Worm (Caenorhabditis elegans): ENCODE measurements around the gene srh-102.

srh-102 gene

DNA sequence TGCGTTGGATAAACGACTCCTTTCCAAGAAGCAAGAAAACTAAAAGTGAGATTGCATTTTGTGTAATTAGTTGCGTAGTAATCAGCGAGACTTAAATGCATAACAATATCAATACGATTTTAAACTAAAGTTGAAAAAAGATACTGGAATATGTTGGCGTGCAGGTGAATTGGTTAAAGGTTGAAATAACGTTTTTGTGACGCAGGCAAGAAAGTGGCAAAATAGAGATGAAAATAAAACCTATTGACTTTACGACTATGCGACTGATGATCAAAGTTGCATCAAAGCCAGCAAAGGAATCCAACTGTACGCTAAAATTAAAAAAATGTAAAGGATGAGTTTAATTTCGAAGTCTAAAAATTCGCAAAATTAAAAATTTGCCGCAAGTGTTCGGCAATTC is at the start of gene srh-102:
Gene srh-102, minus strand, starts transcription at position 101 of the 400 bp plus-strand sequence.
- no peak for TF ChIP-seq ceh-18 (tag; optimal IDR thresholded peaks at IDR 0.05)
- no peak for TF ChIP-seq ceh-14 (tag; optimal IDR thresholded peaks at IDR 0.05)
- no peak for TF ChIP-seq sox-2 (GFP tag; IDR thresholded peaks at IDR 0.05)
- TF ChIP-seq pha-4 (tag; optimal IDR thresholded peaks at IDR 0.05) = no peak
- no peak for TF ChIP-seq fax-1 (tag; optimal IDR thresholded peaks at IDR 0.05)
- TF ChIP-seq gmeb-2 (tag; optimal IDR thresholded peaks at IDR 0.05) = no peak
- no peak for TF ChIP-seq unc-86 (tag; optimal IDR thresholded peaks at IDR 0.05)
- no peak for TF ChIP-seq ceh-30 (tag; optimal IDR thresholded peaks at IDR 0.05)
- no peak for TF ChIP-seq ama-1 (optimal IDR thresholded peaks at IDR 0.05)
- no peak for TF ChIP-seq ceh-22 (tag; optimal IDR thresholded peaks at IDR 0.05)
- no peak for TF ChIP-seq unc-3 (GFP tag; conservative IDR thresholded peaks at IDR 0.05)
- no peak for TF ChIP-seq unc-3 (tag; optimal IDR thresholded peaks at IDR 0.05)
- TF ChIP-seq ttx-3 (tag; optimal IDR thresholded peaks at IDR 0.05) = no peak
- no peak for TF ChIP-seq ceh-6 (GFP tag; optimal IDR thresholded peaks at IDR 0.05)

DNA sequence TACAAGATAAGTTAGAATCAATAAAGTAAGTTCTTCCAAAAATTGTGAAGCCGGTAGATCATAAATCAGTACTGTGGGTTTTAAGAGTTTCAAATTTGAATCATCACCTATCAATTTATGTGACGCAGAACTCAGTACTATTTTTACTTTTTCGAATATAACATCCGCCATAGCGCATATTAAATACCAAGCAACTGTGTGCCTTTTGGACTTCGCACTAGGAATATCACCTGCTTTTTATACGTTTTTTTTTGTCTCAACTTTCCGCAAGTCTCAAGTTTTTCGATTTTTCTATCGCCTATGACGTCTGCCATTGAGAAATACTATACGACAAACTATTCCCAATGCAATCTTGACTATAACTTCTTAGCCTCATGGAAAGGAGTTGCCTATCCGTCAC is 47.4 kb upstream of the srh-102 start, which contains the start of gene srh-113:
Gene srh-113, plus strand, starts transcription at position 301 of the 400 bp plus-strand sequence.
- no peak for TF ChIP-seq fkh-6 (tag; optimal IDR thresholded peaks at IDR 0.05)
- TF ChIP-seq sox-2 (GFP tag; IDR thresholded peaks at IDR 0.05) = no peak
- TF ChIP-seq lim-6 (tag; optimal IDR thresholded peaks at IDR 0.05) = no peak
- TF ChIP-seq elt-2 (tag; optimal IDR thresholded peaks at IDR 0.05) = no peak
- no peak for TF ChIP-seq dve-1 (tag; optimal IDR thresholded peaks at IDR 0.05)
- TF ChIP-seq C38D4.7 (GFP tag; optimal IDR thresholded peaks at IDR 0.05) = no peak
- no peak for TF ChIP-seq ceh-9 (tag; optimal IDR thresholded peaks at IDR 0.05)
- no peak for TF ChIP-seq ceh-31 (tag; optimal IDR thresholded peaks at IDR 0.05)
- TF ChIP-seq ceh-2 (tag; optimal IDR thresholded peaks at IDR 0.05) = no peak
- no peak for TF ChIP-seq lin-11 (tag; optimal IDR thresholded peaks at IDR 0.05)
- TF ChIP-seq ceh-34 (tag; optimal IDR thresholded peaks at IDR 0.05) = no peak
- TF ChIP-seq fax-1 (tag; optimal IDR thresholded peaks at IDR 0.05) = no peak
- TF ChIP-seq elt-4 (tag; optimal IDR thresholded peaks at IDR 0.05) = no peak
- no peak for TF ChIP-seq madf-2 (tag; optimal IDR thresholded peaks at IDR 0.05)

DNA sequence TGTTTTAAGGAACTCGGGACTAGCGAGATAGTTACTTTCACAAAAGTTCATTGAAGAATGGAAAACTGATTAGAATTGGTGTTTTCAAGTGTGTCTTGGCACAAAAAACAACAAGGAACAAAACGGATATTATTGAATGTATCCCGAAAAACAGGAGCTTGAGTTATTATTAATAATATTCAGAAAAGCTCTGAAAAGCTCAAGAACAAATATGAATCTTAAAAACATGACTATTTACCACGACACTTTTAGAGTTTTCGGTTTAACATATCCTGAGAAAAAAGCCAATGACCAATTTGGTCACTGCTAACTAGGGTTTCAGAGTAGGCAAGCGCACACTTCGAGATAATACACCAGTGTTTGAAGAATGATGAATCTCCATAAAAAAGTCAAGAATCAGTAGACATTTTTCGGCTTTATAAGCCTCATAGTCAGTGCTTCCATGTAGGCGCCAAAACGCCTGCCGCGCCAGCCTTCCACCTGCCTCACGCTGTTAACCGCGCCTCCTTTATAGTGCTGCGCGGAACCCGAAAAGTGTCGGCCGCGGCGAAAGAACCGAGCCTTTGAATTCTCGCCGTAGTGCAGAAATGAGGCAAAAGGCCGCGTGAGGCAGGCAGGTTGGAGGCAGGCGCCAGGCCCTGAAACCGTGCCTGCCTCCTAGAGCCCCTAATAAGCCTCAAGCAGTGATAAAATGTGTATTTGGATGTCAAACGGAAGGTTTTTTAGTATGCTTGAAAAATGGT is 46.9 kb upstream of the srh-102 start, which contains the start of gene srh-236:
Gene srh-236, minus strand, starts transcription at position 51 of the 743 bp plus-strand sequence.
- TF ChIP-seq pag-3 (tag; optimal IDR thresholded peaks at IDR 0.05; ENCODE audit: borderline replicate concordance) = peak; percentile 59
- TF ChIP-seq ceh-45 (GFP tag; IDR thresholded peaks at IDR 0.05) = no peak

DNA sequence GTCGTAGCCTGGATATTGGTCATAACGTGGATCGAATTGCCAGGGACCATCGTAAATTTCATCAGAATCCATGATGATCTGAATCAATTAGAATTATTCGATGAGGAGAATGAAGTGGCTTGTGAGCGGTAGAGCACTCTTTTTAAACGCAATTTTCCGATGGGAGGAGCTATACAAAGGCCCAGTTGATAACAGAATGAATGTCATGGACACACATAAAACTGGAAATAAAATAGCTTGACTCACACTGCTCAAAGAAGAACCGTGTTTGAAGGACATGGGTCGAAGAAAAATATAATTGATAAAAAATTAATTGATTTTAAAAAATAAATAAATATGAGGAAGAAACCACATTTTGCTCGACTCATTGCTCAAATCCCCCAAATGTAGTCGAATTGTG is 42.7 kb upstream of the srh-102 start, which contains the start of gene Y68A4A.13:
Gene Y68A4A.13, minus strand, starts transcription at position 101 of the 400 bp plus-strand sequence.
- TF ChIP-seq gmeb-2 (tag; optimal IDR thresholded peaks at IDR 0.05) (no peak), ceh-30 (tag; optimal IDR thresholded peaks at IDR 0.05) (no peak), tbx-2 (tag; optimal IDR thresholded peaks at IDR 0.05) (no peak)

DNA sequence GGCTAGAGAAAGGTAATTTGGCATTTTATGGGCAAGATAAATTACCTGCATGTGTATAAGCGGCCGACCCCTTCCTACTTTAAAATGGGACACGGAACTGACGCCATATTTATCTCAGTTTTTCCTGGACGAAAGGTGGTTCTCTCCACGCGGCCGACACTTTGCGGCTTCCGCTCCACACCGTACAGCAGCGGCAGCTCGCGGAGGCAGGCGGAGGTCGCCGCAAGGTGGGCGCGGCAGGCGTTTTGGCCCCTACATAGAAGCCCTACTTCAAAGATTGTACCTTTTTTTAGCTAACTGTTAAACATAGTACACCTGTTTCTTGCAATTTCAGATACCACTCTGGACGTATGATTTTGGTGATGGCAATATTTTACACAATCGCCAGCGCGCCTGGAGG is 41.2 kb upstream of the srh-102 start:
- no peak for TF ChIP-seq ets-4 (tag; optimal IDR thresholded peaks at IDR 0.05)
- TF ChIP-seq pat-9 (tag; optimal IDR thresholded peaks at IDR 0.05) = no peak
- no peak for TF ChIP-seq pha-2 (tag; optimal IDR thresholded peaks at IDR 0.05)
- no peak for TF ChIP-seq dve-1 (tag; optimal IDR thresholded peaks at IDR 0.05)
- no peak for TF ChIP-seq fax-1 (tag; optimal IDR thresholded peaks at IDR 0.05)

DNA sequence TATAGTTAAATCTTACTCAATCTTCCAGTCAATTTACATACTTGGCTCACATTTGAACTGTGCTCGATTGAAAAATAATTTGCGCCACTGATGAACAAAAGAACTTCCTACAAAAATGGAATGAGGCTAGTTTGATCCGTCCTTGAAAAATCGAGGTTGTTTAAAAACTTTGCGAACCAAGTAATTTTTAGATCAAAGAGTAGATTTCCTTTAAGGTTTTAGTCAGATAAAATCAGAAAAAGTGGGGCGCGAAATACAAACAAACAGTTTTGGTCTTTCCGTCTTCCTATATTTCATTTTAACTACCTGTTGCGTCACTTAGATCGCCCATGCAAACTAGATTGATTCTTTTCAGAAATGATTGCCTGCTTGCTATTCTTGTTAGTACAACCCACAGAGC is 36.5 kb upstream of the srh-102 start, which contains the start of gene Y68A4A.10:
Gene Y68A4A.10, plus strand, starts transcription at position 301 of the 400 bp plus-strand sequence.
- no peak for TF ChIP-seq eyg-1 (tag; optimal IDR thresholded peaks at IDR 0.05)
- no peak for TF ChIP-seq ceh-2 (tag; optimal IDR thresholded peaks at IDR 0.05)
- TF ChIP-seq pag-3 (tag; optimal IDR thresholded peaks at IDR 0.05; ENCODE audit: borderline replicate concordance) = no peak
- TF ChIP-seq ceh-34 (tag; optimal IDR thresholded peaks at IDR 0.05) = no peak
- TF ChIP-seq che-1 (tag; optimal IDR thresholded peaks at IDR 0.05) = no peak
- no peak for TF ChIP-seq ref-2 (tag; optimal IDR thresholded peaks at IDR 0.05)
- no peak for TF ChIP-seq hlh-13 (GFP tag; optimal IDR thresholded peaks at IDR 0.05)
- no peak for TF ChIP-seq ceh-18 (tag; optimal IDR thresholded peaks at IDR 0.05)
- no peak for TF ChIP-seq tbx-2 (tag; optimal IDR thresholded peaks at IDR 0.05)
- TF ChIP-seq nhr-11 (tag; optimal IDR thresholded peaks at IDR 0.05) = no peak
- TF ChIP-seq odd-2 (tag; optimal IDR thresholded peaks at IDR 0.05) = no peak
